Worm (Caenorhabditis elegans) whole organism, L1 larva: Measurements from ENCODE around the gene F52C9.3.
A peak's percentile ranks its signal among the peaks of the same experiment; 100 is the strongest.

ENCODE experiments used
- C34B4.2 ChIP-seq: sonication (generic microtip); optimal IDR thresholded peaks from 2 replicates; lab custom pipeline; 2017; ENCODE audit warnings: mild to moderate bottlenecking, missing genetic modification characterization, missing compliant biosample characterization
- Y116A8C.19 ChIP-seq: sonication (generic microtip); optimal IDR thresholded peaks from 2 replicates; lab custom pipeline; 2016; ENCODE audit warnings: missing compliant biosample characterization, missing genetic modification characterization, borderline replicate concordance
- aha-1 ChIP-seq: fragments of 150-350 bp; optimal IDR thresholded peaks from 2 replicates; lab custom pipeline; 2014; ENCODE audit warnings: missing biosample characterization, missing genetic modification characterization
- alr-1 ChIP-seq: fragments of 200-800 bp; sonication (Bioruptor generic); optimal IDR thresholded peaks from 2 replicates; lab custom pipeline; 2018; ENCODE audit warnings: borderline replicate concordance, mild to moderate bottlenecking, missing genetic modification characterization, missing compliant biosample characterization
- aly-2 ChIP-seq: fragments of 150-350 bp; optimal IDR thresholded peaks from 2 replicates; lab custom pipeline; 2014; ENCODE audit warnings: missing biosample characterization, missing genetic modification characterization
- ceh-63 ChIP-seq: fragments of 200-800 bp; sonication (Bioruptor generic); optimal IDR thresholded peaks from 2 replicates; lab custom pipeline; 2018; ENCODE audit warnings: mild to moderate bottlenecking, missing genetic modification characterization, missing compliant biosample characterization
- ceh-8 ChIP-seq: fragments of 200-800 bp; sonication (Bioruptor generic); optimal IDR thresholded peaks from 2 replicates; lab custom pipeline; 2018; ENCODE audit warnings: mild to moderate bottlenecking, missing genetic modification characterization, moderate library complexity, missing compliant biosample characterization
- ceh-82 ChIP-seq, 3 experiments: fragments of 150-350 bp in 1 of 3; sonication (generic microtip) in 2 of 3; optimal IDR thresholded peaks; 2 replicates each; lab custom pipeline; 2014 to 2017; ENCODE audit warnings: missing biosample characterization in 3 of 3, missing genetic modification characterization in 3 of 3
- ceh-88 ChIP-seq: fragments of 200-800 bp; sonication (Bioruptor generic); IDR thresholded peaks from 2 replicates; pipeline ENCODE4 v1.3.6; 2022; ENCODE audit warnings: missing genetic modification characterization, missing compliant biosample characterization
- ces-1 ChIP-seq: fragments of 150-350 bp; optimal IDR thresholded peaks from 2 replicates; lab custom pipeline; 2014; ENCODE audit warnings: missing biosample characterization, missing genetic modification reagents, missing genetic modification characterization
- dpl-1 ChIP-seq, 3 experiments: fragments of 150-350 bp in 2 of 3; sonication (generic microtip) in 1 of 3; optimal IDR thresholded peaks; 2 replicates each; lab custom pipeline; 2014 to 2017; ENCODE audit warnings: missing biosample characterization in 3 of 3, missing genetic modification characterization in 3 of 3, missing genetic modification reagents in 3 of 3
- dsc-1 ChIP-seq: sonication (generic microtip); optimal IDR thresholded peaks from 2 replicates; lab custom pipeline; 2016; ENCODE audit warnings: mild to moderate bottlenecking, missing genetic modification characterization, missing compliant biosample characterization
- efl-1 ChIP-seq, 4 experiments: fragments of 150-350 bp; optimal IDR thresholded peaks in 3 of 4; peaks in 1 of 4; 1 replicate in 1 of 4; 2 replicates in 3 of 4; lab custom pipeline; 2014; ENCODE audit warnings: missing biosample characterization in 2 of 4, missing genetic modification characterization in 2 of 4, missing genetic modification reagents in 2 of 4
- efl-3 ChIP-seq: fragments of 200-800 bp; sonication (Bioruptor generic); optimal IDR thresholded peaks from 2 replicates; lab custom pipeline; 2018; ENCODE audit warnings: mild to moderate bottlenecking, missing genetic modification characterization, missing compliant biosample characterization
- ets-5 ChIP-seq: fragments of 200-800 bp; sonication (Bioruptor generic); IDR thresholded peaks from 2 replicates; pipeline ENCODE4 v1.3.6; 2022; ENCODE audit warnings: missing genetic modification characterization, missing compliant biosample characterization
- fkh-10 ChIP-seq: sonication (generic microtip); optimal IDR thresholded peaks from 2 replicates; lab custom pipeline; 2017; ENCODE audit warnings: missing biosample characterization, missing genetic modification reagents, missing genetic modification characterization
- fkh-4 ChIP-seq: sonication (generic microtip); optimal IDR thresholded peaks from 2 replicates; lab custom pipeline; 2016; ENCODE audit warnings: missing compliant biosample characterization, missing genetic modification characterization, borderline replicate concordance
- isw-1 ChIP-seq: fragments of 200-800 bp; sonication (Bioruptor generic); IDR thresholded peaks from 2 replicates; pipeline ENCODE4 v1.3.6; 2022; ENCODE audit warnings: missing genetic modification characterization, missing compliant biosample characterization
- jun-1 ChIP-seq: fragments of 150-350 bp; optimal IDR thresholded peaks from 2 replicates; lab custom pipeline; 2014; ENCODE audit warnings: missing biosample characterization, missing genetic modification reagents, missing genetic modification characterization
- lin-14 ChIP-seq: fragments of 200-800 bp; sonication (Bioruptor generic); optimal IDR thresholded peaks from 2 replicates; lab custom pipeline; 2018; ENCODE audit warnings: mild to moderate bottlenecking, missing genetic modification characterization, moderate library complexity, missing compliant biosample characterization
- lin-39 ChIP-seq: fragments of 150-350 bp; optimal IDR thresholded peaks from 2 replicates; lab custom pipeline; 2014; ENCODE audit warnings: missing biosample characterization, missing genetic modification reagents, missing genetic modification characterization
- mab-9 ChIP-seq: fragments of 200-800 bp; sonication (Bioruptor generic); IDR thresholded peaks from 2 replicates; pipeline ENCODE4 v1.3.6; 2022; ENCODE audit warnings: missing genetic modification reagents, missing genetic modification characterization, missing compliant biosample characterization
- mef-2 ChIP-seq: fragments of 150-350 bp; optimal IDR thresholded peaks from 2 replicates; lab custom pipeline; 2014; ENCODE audit warnings: missing biosample characterization, missing genetic modification characterization
- mep-1 ChIP-seq: fragments of 150-350 bp; optimal IDR thresholded peaks from 2 replicates; lab custom pipeline; 2014; ENCODE audit warnings: missing biosample characterization, missing genetic modification characterization
- nhr-11 ChIP-seq: fragments of 150-350 bp; optimal IDR thresholded peaks from 2 replicates; lab custom pipeline; 2014; ENCODE audit warnings: missing biosample characterization, missing genetic modification characterization
- nhr-12 ChIP-seq: sonication (generic microtip); optimal IDR thresholded peaks from 2 replicates; lab custom pipeline; 2017; ENCODE audit warnings: missing biosample characterization, missing genetic modification characterization
- nhr-19 ChIP-seq: fragments of 200-800 bp; sonication (Bioruptor generic); conservative IDR thresholded peaks from 2 replicates; pipeline ENCODE4 v1.3.6; 2022; ENCODE audit warnings: missing genetic modification characterization, missing compliant biosample characterization
- nhr-237 ChIP-seq: fragments of 150-350 bp; optimal IDR thresholded peaks from 2 replicates; lab custom pipeline; 2014; ENCODE audit warnings: missing biosample characterization, missing genetic modification characterization
- nhr-28 ChIP-seq: fragments of 150-350 bp; optimal IDR thresholded peaks from 2 replicates; lab custom pipeline; 2014; ENCODE audit warnings: missing biosample characterization, missing genetic modification characterization
- nhr-47 ChIP-seq: sonication (generic microtip); optimal IDR thresholded peaks from 2 replicates; lab custom pipeline; 2016; ENCODE audit warnings: mild to moderate bottlenecking, missing genetic modification characterization, moderate library complexity, missing compliant biosample characterization
- nhr-71 ChIP-seq: sonication (generic microtip); optimal IDR thresholded peaks from 2 replicates; lab custom pipeline; 2016; ENCODE audit warnings: mild to moderate bottlenecking, missing genetic modification characterization, moderate library complexity, missing compliant biosample characterization
- nhr-77 ChIP-seq: fragments of 150-350 bp; optimal IDR thresholded peaks from 2 replicates; lab custom pipeline; 2014; ENCODE audit warnings: missing biosample characterization, missing genetic modification characterization
- nhr-84 ChIP-seq: sonication (generic microtip); optimal IDR thresholded peaks from 2 replicates; lab custom pipeline; 2017; ENCODE audit warnings: missing biosample characterization, missing genetic modification characterization
- rnt-1 ChIP-seq: sonication (generic microtip); optimal IDR thresholded peaks from 2 replicates; lab custom pipeline; 2016; ENCODE audit warnings: mild to moderate bottlenecking, missing genetic modification characterization, moderate library complexity, missing compliant biosample characterization
- skn-1 ChIP-seq: fragments of 150-350 bp; optimal IDR thresholded peaks from 2 replicates; lab custom pipeline; 2014; ENCODE audit warnings: missing biosample characterization, missing genetic modification characterization
- snu-23 ChIP-seq: sonication (generic microtip); optimal IDR thresholded peaks from 2 replicates; lab custom pipeline; 2016; ENCODE audit warnings: missing genetic modification characterization, missing compliant biosample characterization
- sup-37 ChIP-seq: fragments of 200-800 bp; sonication (Bioruptor generic); optimal IDR thresholded peaks from 2 replicates; lab custom pipeline; 2018; ENCODE audit warnings: mild to moderate bottlenecking, missing genetic modification characterization, missing compliant biosample characterization
- swsn-7 ChIP-seq: sonication (generic microtip); optimal IDR thresholded peaks from 2 replicates; lab custom pipeline; 2016; ENCODE audit warnings: missing genetic modification characterization, missing compliant biosample characterization
- tbx-2 ChIP-seq: sonication (generic microtip); optimal IDR thresholded peaks from 2 replicates; lab custom pipeline; 2016; ENCODE audit warnings: missing genetic modification characterization, missing compliant biosample characterization
- unc-130 ChIP-seq: fragments of 150-350 bp; optimal IDR thresholded peaks from 2 replicates; lab custom pipeline; 2017; ENCODE audit warnings: missing biosample characterization, missing genetic modification characterization, inconsistent platforms
- unc-62 ChIP-seq: fragments of 150-350 bp; optimal IDR thresholded peaks from 2 replicates; lab custom pipeline; 2014; ENCODE audit warnings: missing biosample characterization, missing genetic modification reagents, missing genetic modification characterization
- unc-86 ChIP-seq: sonication (generic microtip); optimal IDR thresholded peaks from 2 replicates; lab custom pipeline; 2016; ENCODE audit warnings: missing genetic modification characterization, missing compliant biosample characterization
- unc-98 ChIP-seq: fragments of 200-800 bp; sonication (Bioruptor generic); IDR thresholded peaks from 2 replicates; pipeline ENCODE4 v1.3.6; 2022; ENCODE audit warnings: missing genetic modification characterization, missing compliant biosample characterization
- xbp-1 ChIP-seq: sonication (generic microtip); optimal IDR thresholded peaks from 2 replicates; lab custom pipeline; 2016; ENCODE audit warnings: missing genetic modification characterization, missing compliant biosample characterization
- zip-4 ChIP-seq: fragments of 200-800 bp; sonication (Bioruptor generic); optimal IDR thresholded peaks from 2 replicates; lab custom pipeline; 2018; ENCODE audit warnings: mild to moderate bottlenecking, missing genetic modification characterization, moderate library complexity, missing compliant biosample characterization
- ztf-11 ChIP-seq, 2 experiments: sonication (generic microtip); optimal IDR thresholded peaks; 2 replicates each; lab custom pipeline; 2016 to 2017; ENCODE audit warnings: missing genetic modification characterization in 2 of 2, missing biosample characterization in 1 of 2, missing compliant biosample characterization in 1 of 2

Gene F52C9.3

DNA sequence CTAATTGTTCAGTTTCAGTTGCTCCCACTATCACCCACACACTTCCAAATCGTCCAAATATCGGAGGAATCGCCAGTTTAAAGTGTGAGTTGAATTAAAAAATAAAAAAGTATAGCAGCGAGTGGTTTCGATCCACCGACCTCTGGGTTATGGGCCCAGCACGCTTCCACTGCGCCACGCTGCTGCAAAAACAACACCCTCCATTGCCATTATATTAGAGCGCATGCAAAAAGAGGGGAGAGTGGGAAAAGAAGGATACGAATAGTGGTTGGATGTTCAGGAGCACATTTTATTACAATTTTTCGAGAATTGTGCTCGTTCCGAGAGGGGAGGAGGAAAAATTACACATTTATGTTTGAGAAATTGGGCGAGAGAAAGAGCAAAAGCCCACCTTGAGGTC is 26.8 kb upstream of the F52C9.3 start (continued):
- TF ChIP-seq ceh-8 (GFP tag; lab: Kevin White, UChicago) (peak; percentile 31), unc-62 (GFP tag; lab: Kevin White, UChicago) (no peak), unc-98 (GFP tag; lab: Robert Waterston, UW) (0 out of 2 replicates have a peak, but pooled peaks have one; percentile 27), fkh-4 (tag; lab: Kevin White, UChicago) (no peak), unc-86 (tag; lab: Kevin White, UChicago) (peak; percentile 16), nhr-12 (tag; lab: Kevin White, UChicago) (no peak), tbx-2 (tag; lab: Kevin White, UChicago) (peak; percentile 57), ces-1 (GFP tag; lab: Kevin White, UChicago) (no peak), nhr-11 (no peak), ztf-11 (tag; optimal IDR thresholded peaks at IDR 0.05; lab: Kevin White, UChicago) (peak in 1 of 2 experiments; percentile 51), C34B4.2 (tag; lab: Kevin White, UChicago) (no peak)

DNA sequence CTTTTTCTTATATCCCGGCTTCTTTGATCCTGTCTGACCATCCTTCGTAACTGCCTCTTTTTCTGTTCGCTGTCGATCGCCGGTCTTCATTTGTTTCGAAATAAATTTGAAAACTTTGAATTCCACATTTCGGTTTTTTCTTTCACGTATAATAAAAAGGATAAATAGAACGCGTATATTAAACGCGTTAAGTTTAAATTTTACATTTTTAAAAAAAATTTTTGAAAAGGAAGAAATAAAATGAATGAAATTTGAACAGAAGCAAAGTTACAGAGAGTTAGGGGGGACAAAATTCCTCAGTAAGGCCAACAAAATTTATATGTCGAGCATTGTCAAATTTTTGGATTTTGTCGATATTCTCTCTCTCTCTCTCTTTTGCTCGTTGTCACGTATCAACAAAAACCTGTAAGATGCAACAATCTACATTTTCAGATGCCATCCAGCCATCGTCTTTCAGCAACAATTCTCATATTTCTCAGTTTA is 19.9 kb upstream of the F52C9.3 start, which contains the start of the genes T15B12.2 and F52C9.5:
T15B12.2 (minus strand) TSS at position 101 of the 483 bp plus-strand sequence.
F52C9.5 (plus strand) TSS at position 433 of the 483 bp plus-strand sequence.
- TF ChIP-seq dsc-1 (no peak), rnt-1 (no peak), nhr-237 (tag; lab: Kevin White, UChicago) (no peak), efl-3 (GFP tag; lab: Kevin White, UChicago) (no peak), ets-5 (no peak), ztf-11 (tag; optimal IDR thresholded peaks at IDR 0.05; lab: Kevin White, UChicago) (no peak), lin-39 (tag; lab: Kevin White, UChicago) (no peak), ceh-88 (no peak), ceh-63 (GFP tag; lab: Kevin White, UChicago) (no peak), aly-2 (tag; lab: Kevin White, UChicago) (no peak), zip-4 (GFP tag; lab: Kevin White, UChicago) (no peak), isw-1 (no peak)
- TF ChIP-seq, all 84 proteins: peak for 0

- TF ChIP-seq fkh-4 (tag; lab: Kevin White, UChicago): no peak
- TF ChIP-seq sup-37 (GFP tag; lab: Kevin White, UChicago): no peak
- TF ChIP-seq tbx-2 (tag; lab: Kevin White, UChicago): no peak
- no peak for TF ChIP-seq swsn-7 (tag; lab: Kevin White, UChicago)
- TF ChIP-seq fkh-10 (GFP tag; lab: Kevin White, UChicago): no peak
- TF ChIP-seq nhr-71: no peak
- no peak for TF ChIP-seq mab-9 (GFP tag; lab: Robert Waterston, UW)
- no peak for TF ChIP-seq efl-1 (optimal IDR thresholded peaks at IDR 0.05; lab: Kevin White, UChicago)
- no peak for TF ChIP-seq efl-1 (GFP tag; optimal IDR thresholded peaks at IDR 0.05 in 1 of 2; lab: Kevin White, UChicago)
- TF ChIP-seq xbp-1: no peak
- no peak for TF ChIP-seq ceh-82 (tag; optimal IDR thresholded peaks at IDR 0.05; lab: Kevin White, UChicago)
- no peak for TF ChIP-seq nhr-47 (tag; lab: Kevin White, UChicago)
- no peak for TF ChIP-seq nhr-237 (tag; lab: Kevin White, UChicago)
- TF ChIP-seq aha-1: no peak
- no peak for TF ChIP-seq mef-2 (tag; lab: Kevin White, UChicago)
- no peak for TF ChIP-seq lin-14 (GFP tag; lab: Kevin White, UChicago)
- no peak for TF ChIP-seq alr-1 (tag; lab: Kevin White, UChicago)
- no peak for TF ChIP-seq mep-1 (tag; lab: Kevin White, UChicago)
Observed at ce11 chrIII:5304044-5304443, 17.6 kb upstream of the F52C9.3 start.

ce11 chrIII:5305725-5306124 is 16.0 kb upstream of the F52C9.3 start:
- TF ChIP-seq ceh-82 (tag; optimal IDR thresholded peaks at IDR 0.05; lab: Kevin White, UChicago) (peak; percentile 40 to 63 (median 62)), nhr-71 (no peak), nhr-28 (no peak), nhr-77 (tag; lab: Kevin White, UChicago) (peak; percentile 37), Y116A8C.19 (no peak), nhr-84 (tag; lab: Kevin White, UChicago) (no peak), nhr-237 (tag; lab: Kevin White, UChicago) (no peak), lin-39 (tag; lab: Kevin White, UChicago) (no peak), dpl-1 (GFP tag; optimal IDR thresholded peaks at IDR 0.05; lab: Kevin White, UChicago) (peak in 2 of 3 experiments; percentile 59 to 69), jun-1 (no peak), unc-130 (tag; lab: Kevin White, UChicago) (peak; percentile 56), mep-1 (tag; lab: Kevin White, UChicago) (peak; percentile 58), nhr-19 (GFP tag; lab: Robert Waterston, UW) (peak; percentile 65), aha-1 (no peak), aly-2 (tag; lab: Kevin White, UChicago) (peak; percentile 31), snu-23 (GFP tag; lab: Kevin White, UChicago) (peak; percentile 75), skn-1 (tag; lab: Kevin White, UChicago) (peak; percentile 31), fkh-10 (GFP tag; lab: Kevin White, UChicago) (no peak)
